Worm (Caenorhabditis elegans) whole organism, midembryonic: Measurements from ENCODE around the gene bli-2.
"Not testable (repeated sequence)": the region's sequence is repeated elsewhere in the genome, so short reads cannot be mapped to it uniquely, and the experiment has no call there.

Source experiments
- T22C8.4 ChIP-seq: fragments of 200-800 bp; sonication (Bioruptor generic); IDR thresholded peaks from 2 replicates; pipeline ENCODE4 v1.3.6; 2022; ENCODE audit warnings: missing genetic modification characterization, missing compliant biosample characterization
- cog-1 ChIP-seq: sonication (generic microtip); optimal IDR thresholded peaks from 2 replicates; lab custom pipeline; 2016; ENCODE audit warnings: missing genetic modification characterization, missing compliant biosample characterization
- flt-1 ChIP-seq: fragments of 200-800 bp; sonication (Bioruptor generic); IDR thresholded peaks from 2 replicates; pipeline ENCODE4 v1.3.6; 2022; ENCODE audit warnings: missing genetic modification characterization, missing compliant biosample characterization
- klf-2 ChIP-seq: fragments of 200-800 bp; sonication (Bioruptor generic); conservative IDR thresholded peaks from 2 replicates; pipeline ENCODE4 v1.3.6; 2022; ENCODE audit warnings: missing genetic modification reagents, missing genetic modification characterization, missing compliant biosample characterization
- med-1 ChIP-seq: sonication (generic microtip); optimal IDR thresholded peaks from 2 replicates; lab custom pipeline; 2017; ENCODE audit warnings: missing genetic modification characterization, mild to moderate bottlenecking, missing compliant biosample characterization, antibody characterized with exemption, missing genetic modification reagents; ENCODE audit not compliant: insufficient read depth
- ref-1 ChIP-seq: fragments of 200-800 bp; sonication (Bioruptor generic); conservative IDR thresholded peaks from 2 replicates; pipeline ENCODE4 v1.3.6; 2022; ENCODE audit warnings: missing genetic modification reagents, missing genetic modification characterization, missing compliant biosample characterization
- tab-1 ChIP-seq: fragments of 200-800 bp; sonication (Bioruptor generic); IDR thresholded peaks from 2 replicates; pipeline ENCODE4 v1.3.6; 2022; ENCODE audit warnings: missing genetic modification characterization, missing compliant biosample characterization
- ztf-23 ChIP-seq: fragments of 200-800 bp; sonication (Bioruptor generic); IDR thresholded peaks from 2 replicates; pipeline ENCODE4 v1.3.6; 2022; ENCODE audit warnings: missing genetic modification reagents, missing genetic modification characterization, missing compliant biosample characterization
- ztf-29 ChIP-seq: fragments of 200-800 bp; sonication (Bioruptor generic); IDR thresholded peaks from 2 replicates; pipeline ENCODE4 v1.3.6; 2022; ENCODE audit warnings: missing genetic modification reagents, missing genetic modification characterization, missing compliant biosample characterization

The bli-2 gene

DNA sequence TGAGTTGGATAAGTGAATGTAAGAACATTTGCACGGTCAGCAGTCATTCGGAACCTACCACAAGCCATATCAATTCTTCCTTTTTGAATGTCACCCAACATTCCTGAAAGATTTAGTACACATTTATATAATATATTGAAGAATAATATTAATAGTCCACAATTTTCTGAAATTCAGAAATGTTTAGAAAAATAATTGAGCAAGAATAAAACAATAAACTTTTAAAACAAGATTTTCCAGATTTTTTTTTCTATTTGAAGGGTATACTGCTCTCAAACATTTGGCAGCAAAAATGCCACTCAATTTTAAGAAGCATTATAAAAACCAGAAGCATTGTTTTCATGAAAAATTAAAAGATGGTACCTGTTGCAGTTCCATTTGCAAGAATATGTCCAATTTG, 15.4 kb downstream of the bli-2 start, which contains the start of gene F59E12.8:
TSS of gene F59E12.8 (minus strand) at position 101 of the 400 bp plus-strand sequence.
- TF ChIP-seq tab-1 (GFP tag; lab: Robert Waterston, UW) (no peak), med-1 (GFP tag; lab: Kevin White, UChicago) (no peak), klf-2 (no peak), ref-1 (GFP tag; lab: Robert Waterston, UW) (no peak), ztf-29 (GFP tag; lab: Robert Waterston, UW) (no peak), T22C8.4 (no peak), ztf-23 (GFP tag; lab: Robert Waterston, UW) (no peak), flt-1 (no peak), cog-1 (no peak)

DNA sequence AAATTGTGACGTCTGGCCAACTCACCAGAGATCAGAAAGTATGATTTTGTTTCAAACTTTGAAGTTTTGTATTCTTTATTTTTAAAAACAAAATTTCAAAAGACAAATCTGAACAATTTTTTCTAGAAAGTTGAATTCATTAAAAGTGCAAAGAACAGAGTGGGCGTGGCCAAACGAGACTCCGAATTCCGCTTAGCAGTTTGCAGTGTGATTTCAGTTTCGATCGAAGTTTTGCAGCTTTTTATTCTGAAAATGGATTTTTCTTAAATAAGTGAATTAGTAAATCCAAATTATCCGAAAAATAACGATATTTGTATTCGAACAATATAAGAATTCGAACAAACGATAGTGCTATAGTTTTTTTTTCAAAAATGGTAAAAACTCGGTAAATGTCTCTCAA, 18.8 kb downstream of the bli-2 start:
- TF ChIP-seq ztf-23 (GFP tag; lab: Robert Waterston, UW): no peak
- no peak for TF ChIP-seq klf-2
- no peak for TF ChIP-seq ref-1 (GFP tag; lab: Robert Waterston, UW)
- no peak for TF ChIP-seq T22C8.4
- TF ChIP-seq med-1 (GFP tag; lab: Kevin White, UChicago): no peak
- TF ChIP-seq ztf-29 (GFP tag; lab: Robert Waterston, UW): no peak
- no peak for TF ChIP-seq flt-1

DNA sequence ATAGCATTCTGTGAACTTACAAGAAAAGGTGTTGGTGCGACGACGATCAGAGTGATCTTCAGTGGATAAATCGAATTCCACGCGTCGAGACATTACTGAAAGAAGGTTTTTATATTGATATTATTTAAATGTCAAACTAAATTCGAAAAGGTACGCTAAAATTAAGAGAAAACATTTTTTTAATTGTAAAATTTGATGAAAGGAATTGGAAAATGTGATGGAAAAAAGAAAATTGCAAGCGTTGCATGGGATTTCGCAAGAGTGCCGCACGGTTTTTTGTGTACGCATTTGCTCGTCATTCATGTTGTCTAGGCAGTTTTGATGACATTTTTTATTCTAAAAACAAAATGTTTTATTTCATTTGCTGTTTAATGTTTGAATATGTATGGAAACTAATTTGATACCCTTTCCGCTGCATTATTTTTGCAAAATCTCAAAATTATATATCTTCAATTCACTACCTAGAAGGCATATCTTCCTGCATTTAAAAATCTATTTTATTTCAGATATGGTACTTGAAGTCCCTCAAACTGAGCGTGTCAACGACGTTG, 21.3 kb downstream of the bli-2 start, which contains the start of the genes F59E12.6 and npl-4.1:
TSS of gene F59E12.6 (minus strand) at position 101 of the 551 bp plus-strand sequence.
TSS of gene npl-4.1 (plus strand) at position 501 of the 551 bp plus-strand sequence.
- not testable (repeated sequence) for TF ChIP-seq med-1 (GFP tag; lab: Kevin White, UChicago); T22C8.4; flt-1

DNA sequence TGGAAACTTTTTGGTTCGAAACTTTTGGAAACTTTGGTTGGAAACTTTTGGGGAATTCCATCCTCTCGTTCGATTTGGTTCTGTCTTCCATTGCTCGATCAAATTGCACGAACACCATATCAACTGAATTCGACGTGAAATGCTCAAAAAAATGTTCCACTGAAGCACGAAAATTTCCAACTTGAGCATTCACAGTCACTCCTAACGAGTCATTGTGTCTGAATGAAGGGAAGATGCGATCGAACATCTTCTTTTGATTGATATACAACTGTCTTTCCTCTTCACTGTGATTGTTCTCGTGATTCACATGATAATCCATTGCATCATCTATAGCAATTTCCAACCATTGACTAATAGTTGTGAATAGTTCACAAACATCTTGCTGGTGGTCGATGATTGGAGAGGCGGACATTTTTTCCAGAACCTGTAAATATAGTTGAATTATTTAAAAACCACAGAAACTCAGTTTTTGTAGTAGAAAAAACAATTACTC, 23.9 kb downstream of the bli-2 start, which contains the start of gene F59E12.15:
TSS of gene F59E12.15 (minus strand) at position 51 of the 493 bp plus-strand sequence.
- TF ChIP-seq klf-2 (no peak), ztf-29 (GFP tag; lab: Robert Waterston, UW) (no peak), cog-1 (no peak), flt-1 (no peak), tab-1 (GFP tag; lab: Robert Waterston, UW) (no peak), med-1 (GFP tag; lab: Kevin White, UChicago) (no peak), ztf-23 (GFP tag; lab: Robert Waterston, UW) (no peak), T22C8.4 (no peak), ref-1 (GFP tag; lab: Robert Waterston, UW) (no peak)

DNA sequence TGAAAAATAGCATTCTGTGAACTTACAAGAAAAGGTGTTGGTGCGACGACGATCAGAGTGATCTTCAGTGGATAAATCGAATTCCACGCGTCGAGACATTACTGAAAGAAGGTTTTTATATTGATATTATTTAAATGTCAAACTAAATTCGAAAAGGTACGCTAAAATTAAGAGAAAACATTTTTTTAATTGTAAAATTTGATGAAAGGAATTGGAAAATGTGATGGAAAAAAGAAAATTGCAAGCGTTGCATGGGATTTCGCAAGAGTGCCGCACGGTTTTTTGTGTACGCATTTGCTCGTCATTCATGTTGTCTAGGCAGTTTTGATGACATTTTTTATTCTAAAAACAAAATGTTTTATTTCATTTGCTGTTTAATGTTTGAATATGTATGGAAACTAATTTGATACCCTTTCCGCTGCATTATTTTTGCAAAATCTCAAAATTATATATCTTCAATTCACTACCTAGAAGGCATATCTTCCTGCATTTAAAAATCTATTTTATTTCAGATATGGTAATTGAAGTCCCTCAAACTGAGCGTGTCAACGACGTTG, 29.8 kb downstream of the bli-2 start, which contains the start of the genes eif-3.L and npl-4.2:
TSS of gene eif-3.L (minus strand) at position 101 of the 557 bp plus-strand sequence.
TSS of gene npl-4.2 (plus strand) at position 507 of the 557 bp plus-strand sequence.
- TF ChIP-seq ref-1 (GFP tag; lab: Robert Waterston, UW); med-1 (GFP tag; lab: Kevin White, UChicago); klf-2: not testable (repeated sequence)

DNA sequence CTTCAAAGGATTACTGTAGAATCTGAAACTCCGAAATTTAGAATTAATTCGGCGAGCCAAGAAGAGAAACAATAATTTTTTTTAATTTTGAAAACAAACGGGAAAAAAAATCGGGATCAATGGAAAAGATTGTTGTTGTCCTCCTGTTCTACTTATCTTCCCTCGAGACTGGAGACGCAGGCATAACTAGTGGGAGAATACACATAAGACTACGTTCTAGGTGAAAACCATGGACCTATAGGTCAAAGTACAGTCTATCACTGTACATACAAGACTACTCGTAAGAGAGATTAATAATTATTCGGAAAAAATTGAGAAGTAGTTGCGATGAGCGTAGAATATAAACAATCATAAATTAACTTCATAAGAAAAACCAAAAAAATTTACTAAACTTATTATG, 32.9 kb downstream of the bli-2 start, which contains the start of gene dhs-6:
TSS of gene dhs-6 (minus strand) at position 22 of the 400 bp plus-strand sequence.
- TF ChIP-seq ztf-23 (GFP tag; lab: Robert Waterston, UW) (no peak), med-1 (GFP tag; lab: Kevin White, UChicago) (no peak), T22C8.4 (no peak), cog-1 (no peak), ref-1 (GFP tag; lab: Robert Waterston, UW) (no peak), tab-1 (GFP tag; lab: Robert Waterston, UW) (no peak), flt-1 (no peak), ztf-29 (GFP tag; lab: Robert Waterston, UW) (no peak)

DNA sequence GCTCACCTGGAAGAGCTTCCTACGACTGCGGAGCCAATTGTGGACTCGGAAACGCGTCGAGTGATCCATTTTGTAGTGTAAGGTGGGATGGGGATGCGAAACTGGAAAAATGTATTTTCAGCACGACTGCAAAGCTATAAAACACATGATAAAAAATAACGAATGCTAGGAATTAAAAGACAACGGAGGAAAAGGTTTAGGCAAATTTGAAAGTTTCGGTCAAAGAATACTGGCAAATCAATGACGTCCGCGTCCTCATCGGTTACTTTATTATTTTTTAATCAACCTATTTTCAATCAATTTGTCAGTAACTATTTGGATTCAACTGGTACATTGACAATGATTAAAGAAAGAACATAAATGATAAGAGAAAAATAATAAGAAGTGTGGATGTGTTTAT, 44.5 kb downstream of the bli-2 start, which contains the start of gene C17G10.7:
TSS of gene C17G10.7 (minus strand) at position 101 of the 400 bp plus-strand sequence.
- TF ChIP-seq cog-1 (no peak), flt-1 (no peak), klf-2 (no peak), tab-1 (GFP tag; lab: Robert Waterston, UW) (no peak), T22C8.4 (no peak), ref-1 (GFP tag; lab: Robert Waterston, UW) (no peak), ztf-23 (GFP tag; lab: Robert Waterston, UW) (no peak), ztf-29 (GFP tag; lab: Robert Waterston, UW) (no peak), med-1 (GFP tag; lab: Kevin White, UChicago) (no peak)

DNA sequence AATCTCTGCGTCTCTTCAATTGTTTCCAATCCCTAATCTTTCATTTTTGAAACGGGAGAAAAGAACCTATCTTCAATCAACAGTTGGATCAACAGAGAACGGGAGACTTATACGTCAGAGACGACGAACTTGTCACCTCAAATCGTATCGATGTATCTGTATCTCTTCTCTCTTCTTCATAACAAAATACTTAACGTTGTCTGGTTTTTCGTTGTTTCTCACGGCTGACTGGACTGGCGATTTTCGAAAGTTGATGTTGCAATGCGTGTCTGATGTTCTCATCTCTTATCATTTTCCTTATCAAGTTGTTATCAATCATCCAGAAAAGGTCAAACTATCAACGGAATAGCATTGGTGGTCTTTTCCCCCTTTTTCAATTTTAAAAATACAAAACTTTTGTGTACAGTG, 46.7 kb downstream of the bli-2 start:
- no peak for TF ChIP-seq ztf-23 (GFP tag; lab: Robert Waterston, UW)
- no peak for TF ChIP-seq cog-1
- TF ChIP-seq ref-1 (GFP tag; lab: Robert Waterston, UW): no peak
- no peak for TF ChIP-seq flt-1
- TF ChIP-seq med-1 (GFP tag; lab: Kevin White, UChicago): no peak
- no peak for TF ChIP-seq T22C8.4
- no peak for TF ChIP-seq klf-2
- TF ChIP-seq tab-1 (GFP tag; lab: Robert Waterston, UW): no peak
- no peak for TF ChIP-seq ztf-29 (GFP tag; lab: Robert Waterston, UW)

DNA sequence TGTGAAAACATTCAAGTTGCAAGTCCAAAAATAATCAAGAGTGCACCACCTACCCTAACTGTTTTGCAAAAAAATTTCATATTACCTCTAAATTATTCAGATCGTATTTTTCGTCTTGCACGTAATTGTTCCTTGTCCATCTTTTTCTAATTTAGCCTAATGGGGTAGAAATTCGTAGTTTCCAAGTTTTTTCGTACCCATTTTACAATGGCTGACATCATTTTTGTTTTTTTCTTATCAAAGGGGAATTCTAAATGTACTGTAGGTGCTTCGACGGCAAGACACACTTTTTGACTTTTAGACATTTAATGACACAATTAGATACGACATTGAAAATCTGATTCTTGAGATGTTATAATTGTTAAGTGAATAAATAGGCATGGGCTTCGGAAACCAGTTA, 47.8 kb downstream of the bli-2 start:
- no peak for TF ChIP-seq klf-2
- no peak for TF ChIP-seq T22C8.4
- TF ChIP-seq tab-1 (GFP tag; lab: Robert Waterston, UW): no peak
- no peak for TF ChIP-seq flt-1
- TF ChIP-seq med-1 (GFP tag; lab: Kevin White, UChicago): no peak
- TF ChIP-seq ztf-29 (GFP tag; lab: Robert Waterston, UW): no peak
- TF ChIP-seq ztf-23 (GFP tag; lab: Robert Waterston, UW): no peak
- no peak for TF ChIP-seq ref-1 (GFP tag; lab: Robert Waterston, UW)
- TF ChIP-seq cog-1: no peak
